Worm (Caenorhabditis elegans): ENCODE data around the gene rabr-1.

DNA sequence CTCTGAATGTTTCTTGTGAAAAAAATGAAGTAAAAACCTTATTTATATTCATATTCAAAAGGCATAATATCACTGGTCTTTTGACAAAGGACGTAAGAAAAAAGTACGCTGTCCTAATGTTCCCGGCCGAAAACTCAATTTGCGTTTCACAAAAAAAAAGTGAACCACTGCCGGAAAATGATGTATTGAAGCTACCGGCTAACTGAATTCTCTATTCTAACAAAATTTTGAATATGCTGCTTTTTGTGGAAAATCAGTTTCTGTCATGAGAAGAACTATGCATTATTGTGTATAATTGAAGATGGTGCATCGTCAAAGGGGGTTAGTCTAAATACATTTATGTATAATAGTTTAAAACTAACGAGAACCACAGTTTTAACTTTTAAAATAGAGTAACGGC lies 1.7 kb upstream of the rabr-1 start:
- no peak for TF ChIP-seq nhr-28 (tag; optimal IDR thresholded peaks at IDR 0.05)
- TF ChIP-seq elt-1 (tag; optimal IDR thresholded peaks at IDR 0.05; ENCODE audit: borderline replicate concordance, insufficient read depth): no peak
- TF ChIP-seq blmp-1 (tag; optimal IDR thresholded peaks at IDR 0.05): no peak
- no peak for TF ChIP-seq nhr-76 (tag; optimal IDR thresholded peaks at IDR 0.05)
